Worm (Caenorhabditis elegans): ENCODE results near the gene C35D10.12.

DNA sequence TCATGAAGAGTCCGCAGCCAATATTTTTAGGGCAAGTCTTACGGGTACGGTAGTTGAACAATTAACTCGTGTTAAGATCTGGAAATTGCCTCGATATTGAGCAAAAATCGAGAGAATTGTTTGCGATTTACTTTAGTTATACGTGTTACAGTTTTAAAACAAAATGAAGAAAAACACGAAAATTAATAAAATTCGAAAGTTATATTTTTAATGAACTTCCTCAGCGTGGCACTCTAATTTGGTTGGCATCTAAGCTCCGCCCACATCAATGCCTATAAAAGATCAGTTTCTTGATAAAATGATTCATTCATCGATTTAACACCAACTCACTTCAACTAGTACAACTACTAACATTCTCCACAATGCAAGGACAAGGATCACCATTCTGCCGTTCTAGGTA lies 4.1 kb downstream of the C35D10.12 start, which contains the start of gene gipc-1:
- TF ChIP-seq ceh-20 (GFP tag; IDR thresholded peaks at IDR 0.05) (no peak), hlh-11 (tag; optimal IDR thresholded peaks at IDR 0.05) (no peak), rbr-2 (tag; optimal IDR thresholded peaks at IDR 0.05) (no peak), lin-39 (tag; optimal IDR thresholded peaks at IDR 0.05) (no peak), lir-3 (tag; optimal IDR thresholded peaks at IDR 0.05) (no peak)
